Worm (Caenorhabditis elegans) whole organism, L3 larva: ENCODE measurements around the gene F29A7.8.

Experiments used
- elt-1 ChIP-seq: fragments of 150-350 bp; optimal IDR thresholded peaks from 2 replicates; lab custom pipeline; 2014; ENCODE audit warnings: missing biosample characterization, missing genetic modification characterization
- elt-3 ChIP-seq, 3 experiments: fragments of 150-350 bp in 1 of 3; sonication (generic microtip) in 2 of 3; optimal IDR thresholded peaks; 2 replicates in 2 of 3; 4 replicates in 1 of 3; lab custom pipeline; 2014 to 2017; ENCODE audit warnings: missing biosample characterization in 3 of 3, missing genetic modification characterization in 3 of 3
- eor-1 ChIP-seq, 2 experiments: fragments of 150-350 bp; optimal IDR thresholded peaks; 2 replicates each; lab custom pipeline; 2014 to 2018; ENCODE audit warnings: missing biosample characterization in 2 of 2, missing genetic modification characterization in 2 of 2
- fkh-10 ChIP-seq: sonication (generic microtip); optimal IDR thresholded peaks from 2 replicates; lab custom pipeline; 2017; ENCODE audit warnings: missing biosample characterization, missing genetic modification reagents, missing genetic modification characterization
- fos-1 ChIP-seq: fragments of 150-350 bp; optimal IDR thresholded peaks from 2 replicates; lab custom pipeline; 2014; ENCODE audit warnings: missing biosample characterization, missing genetic modification characterization
- mdl-1 ChIP-seq: fragments of 150-350 bp; optimal IDR thresholded peaks from 2 replicates; lab custom pipeline; 2014; ENCODE audit warnings: missing biosample characterization, missing genetic modification characterization
- nhr-11 ChIP-seq: fragments of 150-350 bp; optimal IDR thresholded peaks from 2 replicates; lab custom pipeline; 2014; ENCODE audit warnings: missing biosample characterization, missing genetic modification characterization
- nhr-28 ChIP-seq: fragments of 150-350 bp; optimal IDR thresholded peaks from 2 replicates; lab custom pipeline; 2014; ENCODE audit warnings: missing biosample characterization, missing genetic modification characterization
- nhr-77 ChIP-seq: fragments of 150-350 bp; optimal IDR thresholded peaks from 2 replicates; lab custom pipeline; 2014; ENCODE audit warnings: missing biosample characterization, missing genetic modification characterization
- pha-4 ChIP-seq: fragments of 150-350 bp; optimal IDR thresholded peaks from 2 replicates; lab custom pipeline; 2014; ENCODE audit warnings: missing biosample characterization, missing genetic modification reagents, missing genetic modification characterization
- skn-1 ChIP-seq: fragments of 150-350 bp; optimal IDR thresholded peaks from 2 replicates; lab custom pipeline; 2014; ENCODE audit warnings: missing biosample characterization, missing genetic modification characterization
- ztf-4 ChIP-seq: fragments of 150-350 bp; optimal IDR thresholded peaks from 2 replicates; lab custom pipeline; 2014; ENCODE audit warnings: missing biosample characterization, missing genetic modification characterization

DNA sequence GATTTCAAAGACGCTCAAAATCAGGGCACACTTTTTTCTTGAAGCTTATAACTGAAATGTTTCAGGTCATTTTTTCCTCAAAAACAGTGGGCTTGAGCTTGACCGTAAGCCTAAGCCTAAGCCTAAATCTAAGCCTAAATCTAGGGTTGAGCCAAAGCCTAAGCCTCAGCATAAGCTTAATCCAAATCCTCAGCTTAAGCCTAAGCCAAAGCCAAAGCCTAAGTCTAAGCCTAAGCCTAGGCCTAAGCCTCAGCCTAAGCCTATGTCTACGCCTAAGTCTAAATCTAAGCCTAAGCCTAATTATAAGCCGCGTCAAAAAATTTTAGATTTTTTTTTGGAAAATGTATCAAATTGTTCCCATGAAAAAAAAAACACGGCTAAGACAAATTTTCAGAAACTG is 23.6 kb downstream of the F29A7.8 start:
- no peak for TF ChIP-seq elt-1 (tag; lab: Kevin White, UChicago)
- no peak for TF ChIP-seq fos-1 (tag; lab: Kevin White, UChicago)
- TF ChIP-seq nhr-28 (tag; lab: Kevin White, UChicago) = no peak
- no peak for TF ChIP-seq pha-4 (tag; lab: Kevin White, UChicago)
- no peak for TF ChIP-seq nhr-11 (tag; lab: Kevin White, UChicago)
- TF ChIP-seq nhr-77 (tag; lab: Kevin White, UChicago) = no peak
- no peak for TF ChIP-seq mdl-1 (tag; lab: Kevin White, UChicago)
- no peak for TF ChIP-seq eor-1 (tag; optimal IDR thresholded peaks at IDR 0.05; lab: Kevin White, UChicago)
- no peak for TF ChIP-seq elt-3 (tag; optimal IDR thresholded peaks at IDR 0.05; lab: Kevin White, UChicago)
- no peak for TF ChIP-seq skn-1 (tag; lab: Kevin White, UChicago)
- no peak for TF ChIP-seq ztf-4 (tag; lab: Kevin White, UChicago)
- TF ChIP-seq fkh-10 = no peak
